Worm (Caenorhabditis elegans): ENCODE data around the gene F56C3.4.
"Not testable (repeated sequence)": the region's sequence is repeated elsewhere in the genome, so short reads cannot be mapped to it uniquely, and the experiment has no call there.

F56C3.4 gene

DNA sequence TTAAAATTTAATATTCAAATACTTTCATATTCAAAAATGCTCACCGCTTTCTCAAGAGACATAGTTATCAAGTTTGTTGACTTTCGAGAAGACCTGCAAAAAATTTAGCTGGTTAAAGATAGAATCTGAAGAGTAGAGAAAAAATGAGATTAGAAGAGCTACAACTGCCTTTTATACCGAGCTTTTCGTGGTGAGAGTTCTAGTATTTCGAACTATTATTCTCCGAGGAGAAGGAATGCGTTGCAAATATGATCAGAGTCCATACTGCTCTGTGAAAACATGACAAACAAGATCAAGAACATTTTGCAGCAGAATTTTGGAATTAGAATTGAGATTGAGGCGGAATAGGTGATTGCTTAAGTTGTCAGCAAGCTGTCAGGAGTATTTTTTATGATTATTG is at the start of gene F56C3.4:
Gene F56C3.4, minus strand, starts transcription at position 101 of the 400 bp plus-strand sequence.
- TF ChIP-seq aha-1 (tag) = peak; percentile 89
- no peak for TF ChIP-seq mep-1 (tag; optimal IDR thresholded peaks at IDR 0.05)

DNA sequence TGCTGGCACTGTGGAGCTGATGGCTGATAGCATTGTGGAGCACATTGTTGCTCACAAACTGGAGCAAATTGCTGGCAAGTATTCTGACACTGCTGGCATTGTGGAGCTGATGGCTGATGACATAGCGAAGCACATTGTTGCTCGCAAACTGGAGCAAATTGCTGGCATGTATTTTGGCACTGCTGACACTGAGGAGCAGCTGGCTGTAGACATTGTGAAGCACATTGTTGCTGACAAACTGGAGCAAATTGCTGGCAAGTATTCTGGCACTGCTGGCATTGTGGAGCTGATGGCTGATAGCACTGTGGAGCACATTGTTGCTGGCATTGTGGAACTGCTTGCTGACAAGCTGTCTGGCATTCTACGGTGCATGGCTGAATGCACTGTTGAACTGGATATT is 48.7 kb upstream of the F56C3.4 start:
- TF ChIP-seq aha-1 (tag) = peak; percentile 91
- TF ChIP-seq T20F7.1 (GFP tag; optimal IDR thresholded peaks at IDR 0.05) = no peak

DNA sequence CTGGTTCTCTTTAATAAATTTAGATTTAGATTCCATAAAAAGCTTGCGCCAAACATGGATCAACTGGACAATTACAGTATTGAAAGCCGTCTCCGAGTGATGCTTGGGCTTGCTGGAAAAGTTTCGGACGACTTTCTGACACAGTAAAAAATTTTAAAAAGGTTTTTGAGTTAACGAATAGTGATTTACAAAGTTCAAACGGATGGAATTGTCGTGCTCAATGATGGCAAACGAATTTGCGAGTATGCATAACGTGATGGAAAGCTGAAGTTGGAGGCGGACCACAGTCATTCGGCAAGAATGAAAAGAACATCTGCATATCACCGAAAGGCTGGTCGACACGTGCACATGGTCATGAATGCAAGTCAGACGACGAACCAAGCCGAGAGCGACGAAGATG is 43.4 kb upstream of the F56C3.4 start, which contains the start of gene ZK402.1:
Gene ZK402.1, plus strand, starts transcription at position 301 of the 400 bp plus-strand sequence.
- TF ChIP-seq dmd-8 (GFP tag; IDR thresholded peaks at IDR 0.05); set-16 (GFP tag; IDR thresholded peaks at IDR 0.05); daf-19 (GFP tag; conservative IDR thresholded peaks at IDR 0.05): not testable (repeated sequence)

DNA sequence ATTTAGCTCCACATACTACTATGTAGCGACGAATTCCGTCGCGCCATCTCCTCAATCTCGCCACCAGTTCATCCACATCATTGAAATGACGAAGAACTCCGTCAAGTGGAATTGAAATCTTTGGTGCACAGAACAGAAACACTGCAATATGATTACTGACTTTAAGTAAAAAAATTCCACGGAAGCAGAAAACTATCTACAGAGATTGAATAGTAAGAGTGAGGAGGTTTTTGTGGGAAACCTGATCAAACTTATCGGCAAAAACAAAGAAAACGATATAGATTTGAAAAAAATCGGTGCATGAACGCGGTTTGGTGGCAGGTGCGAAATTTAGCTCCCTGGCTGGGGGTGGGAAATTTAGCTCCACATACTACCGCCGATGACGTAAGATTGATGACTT is 42.9 kb upstream of the F56C3.4 start, which contains the start of gene ZK402.2:
Gene ZK402.2, plus strand, starts transcription at position 301 of the 400 bp plus-strand sequence.
- not testable (repeated sequence) for TF ChIP-seq mxl-3 (GFP tag; optimal IDR thresholded peaks at IDR 0.05); sdz-12 (GFP tag; optimal IDR thresholded peaks at IDR 0.05); hif-1 (tag; optimal IDR thresholded peaks at IDR 0.05)

DNA sequence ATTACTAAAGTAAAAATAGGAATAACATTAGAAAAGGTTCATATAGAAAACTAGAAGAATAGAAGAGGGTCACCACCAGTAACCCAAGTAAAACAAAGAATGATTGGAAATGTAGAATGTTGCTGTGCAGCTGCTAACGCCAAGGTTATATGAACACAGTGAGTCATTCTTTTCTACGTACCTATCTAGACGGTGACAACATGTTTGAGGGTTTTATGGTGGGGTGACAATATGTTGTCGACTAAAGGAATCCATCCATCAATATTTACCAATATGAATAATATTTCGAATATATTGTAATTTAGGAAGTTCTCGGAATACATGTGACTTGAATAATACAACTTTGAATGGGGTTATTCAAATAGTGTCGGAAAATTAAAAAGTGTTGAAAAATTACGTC is 40.7 kb upstream of the F56C3.4 start, which contains the start of gene ZK402.5:
Gene ZK402.5, minus strand, starts transcription at position 101 of the 400 bp plus-strand sequence.
- no peak for TF ChIP-seq dpl-1 (GFP tag; optimal IDR thresholded peaks at IDR 0.05)
- TF ChIP-seq mdl-1 (tag; optimal IDR thresholded peaks at IDR 0.05) = no peak
- no peak for TF ChIP-seq F44E2.7 (GFP tag; IDR thresholded peaks at IDR 0.05)
- no peak for TF ChIP-seq lin-39 (tag; optimal IDR thresholded peaks at IDR 0.05)
- no peak for TF ChIP-seq nhr-102 (tag; optimal IDR thresholded peaks at IDR 0.05)
- TF ChIP-seq T20F7.1 (GFP tag; optimal IDR thresholded peaks at IDR 0.05) = no peak
- TF ChIP-seq zip-11 (GFP tag; IDR thresholded peaks at IDR 0.05) = no peak
- no peak for TF ChIP-seq ceh-28 (tag; optimal IDR thresholded peaks at IDR 0.05)
- TF ChIP-seq attf-4 (tag; optimal IDR thresholded peaks at IDR 0.05) = no peak
- TF ChIP-seq gei-8 (GFP tag; optimal IDR thresholded peaks at IDR 0.05) = no peak
- no peak for TF ChIP-seq nhr-41 (GFP tag; IDR thresholded peaks at IDR 0.05)
- TF ChIP-seq vab-7 (GFP tag; IDR thresholded peaks at IDR 0.05) = no peak
- TF ChIP-seq ces-1 (GFP tag; optimal IDR thresholded peaks at IDR 0.05) = no peak

DNA sequence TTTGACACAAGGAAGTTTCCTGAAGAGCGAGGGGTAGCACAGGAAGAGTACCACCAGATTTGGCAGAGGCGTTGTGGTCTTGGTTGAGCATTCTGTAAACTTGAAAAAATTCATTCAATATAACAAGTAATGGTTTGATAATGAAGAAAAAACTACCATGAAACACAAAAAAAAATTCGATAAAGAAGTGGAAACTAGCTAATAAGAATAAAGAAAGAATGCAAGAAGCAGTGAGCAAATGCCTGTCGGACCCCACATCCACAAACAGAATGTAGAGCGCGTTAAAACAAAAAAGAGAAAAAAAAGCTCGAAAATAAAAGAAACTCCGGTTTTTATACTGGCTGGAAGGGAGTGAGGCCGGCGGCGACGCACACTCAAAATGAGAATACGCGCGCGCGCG is 37.0 kb upstream of the F56C3.4 start, which contains the start of gene H39E20.1:
Gene H39E20.1, minus strand, starts transcription at position 101 of the 400 bp plus-strand sequence.
- TF ChIP-seq dmd-6 (GFP tag; IDR thresholded peaks at IDR 0.05) (no peak), skn-1 (tag; optimal IDR thresholded peaks at IDR 0.05) (no peak), lin-1 (GFP tag; IDR thresholded peaks at IDR 0.05) (no peak), mes-2 (tag; optimal IDR thresholded peaks at IDR 0.05; ENCODE audit: poor library complexity, severe bottlenecking) (no peak), mdl-1 (tag; optimal IDR thresholded peaks at IDR 0.05) (no peak), F37D6.2 (tag; optimal IDR thresholded peaks at IDR 0.05) (no peak), T20F7.1 (GFP tag; optimal IDR thresholded peaks at IDR 0.05) (no peak), T26A8.4 (GFP tag; IDR thresholded peaks at IDR 0.05) (no peak), rbr-2 (tag; optimal IDR thresholded peaks at IDR 0.05) (no peak), ceh-28 (tag; optimal IDR thresholded peaks at IDR 0.05) (no peak), nhr-10 (tag; optimal IDR thresholded peaks at IDR 0.05) (no peak), nhr-111 (GFP tag; optimal IDR thresholded peaks at IDR 0.05) (no peak)

DNA sequence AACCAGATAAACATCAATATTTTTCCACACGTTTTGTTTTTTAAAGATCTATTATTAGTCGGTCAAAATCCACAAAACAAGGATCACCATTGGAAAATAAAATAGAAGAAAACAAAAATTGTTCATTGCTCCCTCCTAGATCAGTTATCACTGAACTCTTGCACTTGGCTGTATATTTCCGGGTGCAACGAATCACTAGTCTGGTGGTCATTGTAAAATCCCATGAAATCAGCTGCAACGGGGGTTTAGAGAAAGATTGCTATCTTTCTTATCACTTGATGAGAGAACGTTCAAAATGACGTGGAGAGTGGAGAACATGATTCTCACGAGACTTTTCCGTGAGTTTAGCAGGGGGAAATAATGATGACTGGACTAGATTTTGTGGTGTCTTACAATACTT is 35.3 kb upstream of the F56C3.4 start:
- TF ChIP-seq daf-12 (tag; optimal IDR thresholded peaks at IDR 0.05) (no peak), F49E8.2 (tag; optimal IDR thresholded peaks at IDR 0.05; ENCODE audit: borderline replicate concordance) (no peak), Y105C5A.15 (GFP tag; IDR thresholded peaks at IDR 0.05) (no peak), Y48G9A.11 (GFP tag; IDR thresholded peaks at IDR 0.05) (no peak), hlh-30 (tag; optimal IDR thresholded peaks at IDR 0.05; ENCODE audit: insufficient read depth) (peak; percentile 86), egl-27 (tag; optimal IDR thresholded peaks at IDR 0.05) (no peak), rbr-2 (tag; optimal IDR thresholded peaks at IDR 0.05) (no peak), mdl-1 (tag; optimal IDR thresholded peaks at IDR 0.05) (peak in 1 of 2 experiments; percentile 49), saeg-2 (GFP tag; IDR thresholded peaks at IDR 0.05) (no peak), zfp-2 (tag; optimal IDR thresholded peaks at IDR 0.05) (no peak), dve-1 (tag; optimal IDR thresholded peaks at IDR 0.05; ENCODE audit: insufficient read depth) (no peak), lin-15B (tag; optimal IDR thresholded peaks at IDR 0.05) (no peak), ZK546.5 (tag; optimal IDR thresholded peaks at IDR 0.05) (no peak)

Measured in whole organism, L4 larva.